Worm (Caenorhabditis elegans) whole organism, young adult: ENCODE results near the gene F54B8.1.

Experiments used
- B0261.1 ChIP-seq: sonication (generic microtip); optimal IDR thresholded peaks from 2 replicates; lab custom pipeline; 2016; ENCODE audit warnings: mild to moderate bottlenecking, missing genetic modification characterization, moderate library complexity, missing compliant biosample characterization
- C06A6.2 ChIP-seq: fragments of 200-800 bp; sonication (Bioruptor generic); conservative IDR thresholded peaks from 2 replicates; pipeline ENCODE4 v1.3.6; 2022; ENCODE audit warnings: missing genetic modification characterization, missing compliant biosample characterization
- Y95B8A.8 ChIP-seq: fragments of 200-800 bp; sonication (Bioruptor generic); IDR thresholded peaks from 2 replicates; pipeline ENCODE4 v1.3.6; 2022; ENCODE audit warnings: missing genetic modification reagents, missing genetic modification characterization, missing compliant biosample characterization
- ama-1 ChIP-seq, 3 experiments: fragments of 150-350 bp in 1 of 3; sonication (generic microtip) in 2 of 3; optimal IDR thresholded peaks; 2 replicates each; lab custom pipeline; 2014 to 2018; ENCODE audit warnings: missing biosample characterization in 2 of 3, missing genetic modification characterization in 2 of 3, missing genetic modification reagents in 2 of 3
- egl-18 ChIP-seq: fragments of 200-800 bp; sonication (Bioruptor generic); IDR thresholded peaks from 2 replicates; pipeline ENCODE4 v1.3.6; 2022; ENCODE audit warnings: missing genetic modification reagents, missing genetic modification characterization, missing compliant biosample characterization
- hrde-1 ChIP-seq: sonication (generic microtip); optimal IDR thresholded peaks from 2 replicates; lab custom pipeline; 2016; ENCODE audit warnings: missing genetic modification characterization, mild to moderate bottlenecking, missing compliant biosample characterization, moderate library complexity, missing genotype, missing genetic modification reagents, borderline replicate concordance
- repo-1 ChIP-seq: sonication (generic microtip); optimal IDR thresholded peaks from 2 replicates; lab custom pipeline; 2017; ENCODE audit warnings: mild to moderate bottlenecking, missing genetic modification characterization, missing compliant biosample characterization

ce11 chrV:15792409-15792808 lies 18.1 kb upstream of the F54B8.1 start, which contains the start of gene T26E4.4:
- TF ChIP-seq repo-1 = no peak
- no peak for TF ChIP-seq Y95B8A.8 (GFP tag; lab: Robert Waterston, UW)
- TF ChIP-seq ama-1 (optimal IDR thresholded peaks at IDR 0.05; lab: Kevin White, UChicago) = no peak
- no peak for TF ChIP-seq ama-1 (GFP tag; optimal IDR thresholded peaks at IDR 0.05; lab: Kevin White, UChicago)
- no peak for TF ChIP-seq hrde-1 (tag; lab: Kevin White, UChicago)
- TF ChIP-seq C06A6.2 (GFP tag; lab: Robert Waterston, UW) = no peak
- no peak for TF ChIP-seq B0261.1
- TF ChIP-seq egl-18 (GFP tag; lab: Robert Waterston, UW) = no peak
